Worm (Caenorhabditis elegans): ENCODE measurements around the gene F38B2.4.

Gene F38B2.4

ce11 chrX:11279276-11279675 lies 8.2 kb downstream of the F38B2.4 start, which contains the start of gene F38B2.2:
TSS of gene F38B2.2 (minus strand) at chrX:11279376.
- TF ChIP-seq unc-120 (tag; optimal IDR thresholded peaks at IDR 0.05; ENCODE audit: poor library complexity, severe bottlenecking): no peak
- TF ChIP-seq mep-1 (tag; optimal IDR thresholded peaks at IDR 0.05): no peak
- TF ChIP-seq mls-2 (tag; optimal IDR thresholded peaks at IDR 0.05): no peak
- no peak for TF ChIP-seq zip-8 (tag; optimal IDR thresholded peaks at IDR 0.05)
- TF ChIP-seq ztf-11 (tag; optimal IDR thresholded peaks at IDR 0.05): no peak
- TF ChIP-seq ces-1 (GFP tag; optimal IDR thresholded peaks at IDR 0.05): no peak
- no peak for TF ChIP-seq snpc-4 (tag; optimal IDR thresholded peaks at IDR 0.05)
- no peak for TF ChIP-seq bed-3 (GFP tag; optimal IDR thresholded peaks at IDR 0.05)
- no peak for TF ChIP-seq blmp-1 (tag; optimal IDR thresholded peaks at IDR 0.05)
- no peak for TF ChIP-seq tbx-8 (GFP tag; optimal IDR thresholded peaks at IDR 0.05)
- TF ChIP-seq unc-39 (tag; optimal IDR thresholded peaks at IDR 0.05): no peak
- TF ChIP-seq ceh-43 (GFP tag; optimal IDR thresholded peaks at IDR 0.05): no peak
- no peak for TF ChIP-seq flh-1 (GFP tag; optimal IDR thresholded peaks at IDR 0.05)
- no peak for TF ChIP-seq mab-5 (tag; optimal IDR thresholded peaks at IDR 0.05)

DNA sequence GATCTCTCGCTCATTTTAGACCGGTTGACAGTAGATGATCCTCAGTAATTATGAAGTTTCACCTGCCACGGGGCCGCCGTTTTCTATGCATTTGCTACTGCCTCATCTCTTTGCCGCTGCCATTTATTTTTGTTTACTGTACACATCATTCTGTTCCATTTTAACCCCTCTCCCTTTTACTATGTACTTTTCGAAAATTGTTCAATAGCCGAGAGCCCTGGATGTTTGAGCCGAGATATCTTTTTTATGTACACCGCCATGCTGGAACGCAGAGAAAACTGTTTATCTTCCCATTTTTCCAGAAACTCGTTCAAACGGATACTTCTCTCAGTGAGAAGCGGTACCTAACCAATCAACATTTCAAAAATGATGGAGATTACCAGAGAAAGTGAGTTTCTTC lies 16.6 kb downstream of the F38B2.4 start, which contains the start of gene ifa-1:
TSS of gene ifa-1 (plus strand) at position 301 of the 400 bp plus-strand sequence.
- TF ChIP-seq ceh-43 (GFP tag; optimal IDR thresholded peaks at IDR 0.05) (no peak), M03D4.4 (tag; optimal IDR thresholded peaks at IDR 0.05) (no peak), cnd-1 (tag; optimal IDR thresholded peaks at IDR 0.05) (no peak), nhr-12 (tag; optimal IDR thresholded peaks at IDR 0.05) (no peak), lin-13 (tag; optimal IDR thresholded peaks at IDR 0.05) (no peak), ceh-83 (GFP tag; optimal IDR thresholded peaks at IDR 0.05) (no peak), lin-32 (GFP tag; optimal IDR thresholded peaks at IDR 0.05) (no peak), mab-5 (tag; optimal IDR thresholded peaks at IDR 0.05) (no peak), nhr-28 (tag; optimal IDR thresholded peaks at IDR 0.05) (no peak), hlh-1 (tag; optimal IDR thresholded peaks at IDR 0.05) (no peak), unc-120 (tag; optimal IDR thresholded peaks at IDR 0.05; ENCODE audit: poor library complexity, severe bottlenecking) (no peak), flh-1 (GFP tag; optimal IDR thresholded peaks at IDR 0.05) (no peak)

ce11 chrX:11268970-11269369 lies 18.5 kb downstream of the F38B2.4 start, which contains the start of gene C03A3.3:
TSS of gene C03A3.3 (minus strand) at chrX:11269070.
- TF ChIP-seq nhr-237 (tag; optimal IDR thresholded peaks at IDR 0.05) (no peak), lin-13 (tag; optimal IDR thresholded peaks at IDR 0.05) (no peak), nhr-28 (tag; optimal IDR thresholded peaks at IDR 0.05) (no peak), drap-1 (GFP tag; optimal IDR thresholded peaks at IDR 0.05) (no peak), ceh-39 (tag; optimal IDR thresholded peaks at IDR 0.05) (no peak), nhr-2 (tag; optimal IDR thresholded peaks at IDR 0.05) (no peak), nhr-12 (tag; optimal IDR thresholded peaks at IDR 0.05) (no peak), ces-1 (GFP tag; optimal IDR thresholded peaks at IDR 0.05) (no peak), ztf-11 (tag; optimal IDR thresholded peaks at IDR 0.05) (no peak), ceh-43 (GFP tag; optimal IDR thresholded peaks at IDR 0.05) (no peak)

- TF ChIP-seq hlh-1 (tag; optimal IDR thresholded peaks at IDR 0.05): no peak
- TF ChIP-seq tbx-8 (GFP tag; optimal IDR thresholded peaks at IDR 0.05): no peak
- no peak for TF ChIP-seq mab-5 (tag; optimal IDR thresholded peaks at IDR 0.05)
- no peak for TF ChIP-seq flh-1 (GFP tag; optimal IDR thresholded peaks at IDR 0.05)
Observed at ce11 chrX:11266711-11267110, 20.8 kb downstream of the F38B2.4 start, which contains the start of gene C03A3.9. TSS of gene C03A3.9 (plus strand) at chrX:11267011.

DNA sequence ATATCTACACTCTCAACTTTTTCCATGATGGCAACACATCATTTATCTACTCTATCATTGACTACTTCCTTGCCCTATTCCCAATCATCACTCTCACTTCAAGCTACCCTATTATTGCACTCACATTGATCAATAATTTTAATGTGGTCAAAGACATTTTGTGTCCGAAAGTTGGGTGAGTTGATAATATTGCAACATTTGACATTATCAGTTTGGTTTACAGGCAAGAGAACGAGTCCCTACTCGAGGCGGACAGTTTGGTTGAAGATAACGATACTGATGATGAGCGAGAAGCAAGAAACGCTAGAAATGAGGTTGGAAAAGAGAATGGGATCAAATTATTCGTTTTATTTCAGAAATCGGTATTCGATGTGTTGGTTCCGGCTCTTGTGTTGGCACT lies 22.8 kb downstream of the F38B2.4 start:
- TF ChIP-seq ham-2 (GFP tag; optimal IDR thresholded peaks at IDR 0.05) (no peak), elt-1 (tag; optimal IDR thresholded peaks at IDR 0.05; ENCODE audit: borderline replicate concordance, insufficient read depth) (no peak), bed-3 (GFP tag; optimal IDR thresholded peaks at IDR 0.05) (no peak), unc-39 (tag; optimal IDR thresholded peaks at IDR 0.05) (no peak), ztf-11 (tag; optimal IDR thresholded peaks at IDR 0.05) (no peak), sptf-1 (tag; optimal IDR thresholded peaks at IDR 0.05) (no peak), lin-13 (tag; optimal IDR thresholded peaks at IDR 0.05) (no peak), mab-5 (tag; optimal IDR thresholded peaks at IDR 0.05) (no peak), nhr-2 (tag; optimal IDR thresholded peaks at IDR 0.05) (no peak), ceh-83 (GFP tag; optimal IDR thresholded peaks at IDR 0.05) (no peak), pha-4 (tag; optimal IDR thresholded peaks at IDR 0.05) (no peak), snpc-4 (tag; optimal IDR thresholded peaks at IDR 0.05) (no peak), ceh-43 (GFP tag; optimal IDR thresholded peaks at IDR 0.05) (no peak), M03D4.4 (tag; optimal IDR thresholded peaks at IDR 0.05) (no peak), cnd-1 (tag; optimal IDR thresholded peaks at IDR 0.05) (no peak), mep-1 (tag; optimal IDR thresholded peaks at IDR 0.05) (no peak), unc-120 (tag; optimal IDR thresholded peaks at IDR 0.05; ENCODE audit: poor library complexity, severe bottlenecking) (no peak)

Data from whole organism, mixed stage, embryonic.